Fruit fly (Drosophila melanogaster) whole organism, pupa: ENCODE measurements around the gene Sec71.

Experiments used
- CG34367 ChIP-seq: fragments of 200-800 bp; sonication (Bioruptor generic); optimal IDR thresholded peaks from 2 replicates; lab custom pipeline; 2018; ENCODE audit warnings: missing biosample characterization, mild to moderate bottlenecking, missing genetic modification characterization
- CG4496 ChIP-seq: fragments of 200-800 bp; sonication (Bioruptor generic); IDR thresholded peaks from 3 replicates; pipeline ENCODE4 v1.3.6; 2022; ENCODE audit warnings: missing biosample characterization, missing genetic modification characterization
- CG8301 ChIP-seq: fragments of 200-800 bp; sonication (Bioruptor generic); optimal IDR thresholded peaks from 2 replicates; lab custom pipeline; 2018; ENCODE audit warnings: missing biosample characterization, mild to moderate bottlenecking, missing genetic modification characterization
- EcR ChIP-seq: fragments of 200-800 bp; sonication (Bioruptor generic); optimal IDR thresholded peaks from 3 replicates; lab custom pipeline; 2019; ENCODE audit warnings: missing biosample characterization, missing genetic modification characterization, mild to moderate bottlenecking, moderate library complexity, missing genetic modification reagents

- TF ChIP-seq CG4496 (GFP tag; lab: Robert Waterston, UW) = peak; percentile 100
- TF ChIP-seq CG34367 (tag; lab: Kevin White, UChicago) = peak; percentile 100
- TF ChIP-seq CG8301 (tag; lab: Kevin White, UChicago) = peak; percentile 100
- peak; percentile 67 for TF ChIP-seq EcR (GFP tag; lab: Kevin White, UChicago)
These were observed 41.9 kb downstream of the Sec71 start, which contains the start of the genes mRpS23 and CenG1A for dm6 chr2L:13835002-13835910.
